Fruit fly (Drosophila melanogaster): ENCODE measurements around the gene spen.

The spen gene

DNA sequence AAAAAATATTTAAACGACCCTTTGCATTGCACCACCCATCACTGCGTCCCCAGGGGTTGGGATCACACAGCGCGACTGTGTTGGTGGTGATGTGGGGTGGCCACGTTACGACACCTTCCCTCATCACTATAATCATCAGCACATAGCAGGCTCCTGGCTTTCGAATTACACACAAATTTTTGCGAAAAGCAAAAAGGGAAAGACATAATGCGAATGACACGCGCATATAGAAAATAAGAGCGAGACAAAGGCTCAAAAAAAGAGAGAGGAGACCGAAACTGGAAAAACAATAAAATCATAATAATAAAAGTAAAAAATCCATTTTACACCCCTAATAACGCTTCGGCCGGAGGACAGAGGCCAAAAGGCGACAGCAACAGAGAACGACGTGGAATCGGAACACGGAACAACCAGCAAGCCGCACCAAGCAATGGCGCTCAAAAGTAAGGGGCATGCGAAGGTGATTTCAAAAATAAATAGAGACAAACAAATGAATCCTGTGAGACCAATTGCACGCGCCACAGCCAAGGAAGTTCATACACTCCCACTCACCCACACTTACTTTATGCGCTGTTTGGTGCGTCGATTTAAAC is 60.7 kb downstream of the spen start:
- TF ChIP-seq Ets65A (GFP tag): peak; percentile 31
- peak; percentile 60 for TF ChIP-seq nerfin-1 (tag; optimal IDR thresholded peaks at IDR 0.05)
- TF ChIP-seq pfk (GFP tag; optimal IDR thresholded peaks at IDR 0.05): peak; percentile 89
- TF ChIP-seq Trl (optimal IDR thresholded peaks at IDR 0.05): no peak
- no peak for TF ChIP-seq Trl (GFP tag; optimal IDR thresholded peaks at IDR 0.05)
- no peak for TF ChIP-seq PHDP (tag; optimal IDR thresholded peaks at IDR 0.05)
- 0 out of 3 replicates have a peak, but pooled peaks have one; percentile 22 for TF ChIP-seq otp (GFP tag; IDR thresholded peaks at IDR 0.05)
- peak; percentile 97 for TF ChIP-seq pros (GFP tag; optimal IDR thresholded peaks at IDR 0.05)
- TF ChIP-seq chm (GFP tag; IDR thresholded peaks at IDR 0.05): no peak
- TF ChIP-seq sens-2 (GFP tag; IDR thresholded peaks at IDR 0.05): no peak

DNA sequence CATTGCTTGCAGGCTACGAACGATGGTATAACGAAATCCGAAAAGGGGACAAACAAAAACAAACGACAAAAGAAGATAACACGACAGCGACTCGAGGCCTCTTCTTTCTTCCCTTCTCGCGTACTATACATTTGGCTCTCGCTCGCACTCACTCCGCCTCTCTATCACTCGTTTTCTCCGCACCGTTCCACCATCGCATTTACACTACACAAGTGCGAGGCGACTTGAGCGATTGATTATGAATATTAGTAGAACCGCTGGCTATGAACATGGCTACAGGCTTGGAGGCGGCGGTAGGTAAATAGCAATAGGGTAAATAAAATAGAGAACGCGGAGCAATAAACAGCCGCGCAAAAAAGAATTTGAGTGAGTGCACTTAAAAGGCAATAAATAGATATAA is 61.7 kb downstream of the spen start:
- TF ChIP-seq Med (GFP tag) (peak; percentile 90), kni (GFP tag; optimal IDR thresholded peaks at IDR 0.05) (peak; percentile 47), salm (tag; optimal IDR thresholded peaks at IDR 0.05) (peak; percentile 42), Hsf (GFP tag; optimal IDR thresholded peaks at IDR 0.05) (no peak), CG11456 (GFP tag; IDR thresholded peaks at IDR 0.05) (no peak), CG7987 (GFP tag; optimal IDR thresholded peaks at IDR 0.05) (peak; percentile 39), Bteb2 (GFP tag; optimal IDR thresholded peaks at IDR 0.05) (no peak), CG9727 (GFP tag; optimal IDR thresholded peaks at IDR 0.05) (peak; percentile 49), CG13287 (GFP tag; IDR thresholded peaks at IDR 0.05; ENCODE audit: partially characterized antibody) (no peak), CG18476 (GFP tag; optimal IDR thresholded peaks at IDR 0.05) (no peak), kah (GFP tag; optimal IDR thresholded peaks at IDR 0.05) (no peak), caup (GFP tag; optimal IDR thresholded peaks at IDR 0.05; ENCODE audit: severe bottlenecking) (peak; percentile 4), Awh (GFP tag; IDR thresholded peaks at IDR 0.05) (no peak), Dll (GFP tag; IDR thresholded peaks at IDR 0.05; ENCODE audit: partially characterized antibody) (no peak), mirr (GFP tag; optimal IDR thresholded peaks at IDR 0.05) (peak; percentile 34), CG7271 (tag; optimal IDR thresholded peaks at IDR 0.05) (no peak), CG11398 (GFP tag; optimal IDR thresholded peaks at IDR 0.05) (peak; percentile 21), CG10431 (GFP tag; optimal IDR thresholded peaks at IDR 0.05) (peak; percentile 12), Fer2 (tag; optimal IDR thresholded peaks at IDR 0.05) (no peak), pros (GFP tag; optimal IDR thresholded peaks at IDR 0.05) (peak; percentile 93), Hr78 (GFP tag; optimal IDR thresholded peaks at IDR 0.05) (no peak), lov (optimal IDR thresholded peaks at IDR 0.05) (no peak), lov (GFP tag; IDR thresholded peaks at IDR 0.05) (0 out of 3 replicates have a peak, but pooled peaks have one; percentile 4), onecut (GFP tag; IDR thresholded peaks at IDR 0.05) (peak; percentile 56; the same call in 1 of the 2 replicates), CG11093 (GFP tag; IDR thresholded peaks at IDR 0.05) (no peak), Neu2 (GFP tag; optimal IDR thresholded peaks at IDR 0.05; ENCODE audit: borderline replicate concordance) (no peak), MTF-1 (GFP tag; optimal IDR thresholded peaks at IDR 0.05; ENCODE audit: borderline replicate concordance) (peak; percentile 5), HHEX (GFP tag; optimal IDR thresholded peaks at IDR 0.05) (peak; percentile 21), rib (GFP tag; IDR thresholded peaks at IDR 0.05) (peak; percentile 53; the same call in 1 of the 2 replicates), Vsx1 (GFP tag; optimal IDR thresholded peaks at IDR 0.05) (peak; percentile 11), CG6272 (GFP tag; IDR thresholded peaks at IDR 0.05) (no peak), CG1233 (GFP tag; optimal IDR thresholded peaks at IDR 0.05) (peak; percentile 41), pan (optimal IDR thresholded peaks at IDR 0.05) (no peak), pan (GFP tag; optimal IDR thresholded peaks at IDR 0.05 in 1 of 2, IDR thresholded peaks at IDR 0.05 in 1 of 2) (no peak), CHES-1-like (GFP tag; optimal IDR thresholded peaks at IDR 0.05) (peak; percentile 25), zen (tag; optimal IDR thresholded peaks at IDR 0.05) (no peak), trem (tag; optimal IDR thresholded peaks at IDR 0.05) (no peak), CG3838 (GFP tag; optimal IDR thresholded peaks at IDR 0.05) (no peak), dan (GFP tag; IDR thresholded peaks at IDR 0.05) (no peak), D19A (tag; optimal IDR thresholded peaks at IDR 0.05) (peak; percentile 24)
